Worm (Caenorhabditis elegans): ENCODE results near the gene irk-1.

Gene irk-1

ce11 chrX:6740282-6740982, 37.5 kb downstream of the irk-1 start (continued):
- TF ChIP-seq dmd-9 (GFP tag; IDR thresholded peaks at IDR 0.05) (no peak), unc-62 (GFP tag; optimal IDR thresholded peaks at IDR 0.05 in 1 of 2) (peak in 1 of 2 experiments; percentile 70), unc-62 (tag; optimal IDR thresholded peaks at IDR 0.05) (no peak), daf-12 (tag; optimal IDR thresholded peaks at IDR 0.05) (no peak), snpc-4 (tag; optimal IDR thresholded peaks at IDR 0.05) (no peak), tra-1 (GFP tag; IDR thresholded peaks at IDR 0.05) (no peak), mdl-1 (tag; optimal IDR thresholded peaks at IDR 0.05) (peak in 1 of 2 experiments; percentile 87), spr-1 (tag; optimal IDR thresholded peaks at IDR 0.05) (no peak), ztf-7 (tag; optimal IDR thresholded peaks at IDR 0.05) (no peak), daf-8 (GFP tag; IDR thresholded peaks at IDR 0.05) (no peak), F49E8.2 (tag; optimal IDR thresholded peaks at IDR 0.05; ENCODE audit: borderline replicate concordance) (no peak), hlh-30 (tag; optimal IDR thresholded peaks at IDR 0.05; ENCODE audit: insufficient read depth) (peak; percentile 60), mes-2 (tag; optimal IDR thresholded peaks at IDR 0.05; ENCODE audit: poor library complexity, severe bottlenecking) (peak; percentile 1), D1046.2 (GFP tag; IDR thresholded peaks at IDR 0.05) (no peak), ctbp-1 (GFP tag; IDR thresholded peaks at IDR 0.05) (0 out of 2 replicates have a peak, but pooled peaks have one; percentile 21), ztf-11 (tag; optimal IDR thresholded peaks at IDR 0.05) (no peak), attf-4 (tag; optimal IDR thresholded peaks at IDR 0.05) (no peak), hif-1 (tag; optimal IDR thresholded peaks at IDR 0.05) (peak in 1 of 2 experiments; percentile 78), cey-2 (tag; optimal IDR thresholded peaks at IDR 0.05; ENCODE audit: borderline replicate concordance, insufficient read depth) (no peak), daf-16 (GFP tag; optimal IDR thresholded peaks at IDR 0.05) (peak in 1 of 2 experiments; percentile 60), daf-16 (tag; optimal IDR thresholded peaks at IDR 0.05) (no peak), mdt-29 (GFP tag; IDR thresholded peaks at IDR 0.05) (no peak), lin-39 (tag; optimal IDR thresholded peaks at IDR 0.05) (no peak), egl-27 (tag; optimal IDR thresholded peaks at IDR 0.05) (no peak), nhr-237 (tag; optimal IDR thresholded peaks at IDR 0.05) (no peak), dmd-8 (GFP tag; IDR thresholded peaks at IDR 0.05) (0 out of 2 replicates have a peak, but pooled peaks have one; percentile 10)

- TF ChIP-seq pqm-1 (tag; optimal IDR thresholded peaks at IDR 0.05) (peak; percentile 4), aha-1 (tag) (peak; percentile 95), Y48G9A.11 (GFP tag; IDR thresholded peaks at IDR 0.05) (no peak), T20F7.1 (GFP tag; optimal IDR thresholded peaks at IDR 0.05) (peak; percentile 30), zip-2 (tag; optimal IDR thresholded peaks at IDR 0.05) (peak; percentile 42), jun-1 (tag; optimal IDR thresholded peaks at IDR 0.05) (no peak), lsy-2 (tag; optimal IDR thresholded peaks at IDR 0.05) (peak in 1 of 2 experiments; percentile 42), D1046.2 (GFP tag; IDR thresholded peaks at IDR 0.05) (no peak), dve-1 (tag; optimal IDR thresholded peaks at IDR 0.05; ENCODE audit: insufficient read depth) (peak; percentile 61), nhr-48 (tag; optimal IDR thresholded peaks at IDR 0.05) (peak; percentile 83), hlh-30 (tag; optimal IDR thresholded peaks at IDR 0.05; ENCODE audit: insufficient read depth) (peak; percentile 92), tag-97 (GFP tag; IDR thresholded peaks at IDR 0.05) (no peak), unc-62 (GFP tag; optimal IDR thresholded peaks at IDR 0.05 in 1 of 2) (peak in 1 of 2 experiments; percentile 94), unc-62 (tag; optimal IDR thresholded peaks at IDR 0.05) (no peak), R02D3.7 (tag; optimal IDR thresholded peaks at IDR 0.05) (no peak), attf-4 (tag; optimal IDR thresholded peaks at IDR 0.05) (no peak), nhr-41 (GFP tag; IDR thresholded peaks at IDR 0.05) (no peak), daf-16 (GFP tag; optimal IDR thresholded peaks at IDR 0.05) (no peak), daf-16 (tag; optimal IDR thresholded peaks at IDR 0.05) (peak; percentile 56), dmd-6 (GFP tag; IDR thresholded peaks at IDR 0.05) (peak; percentile 63), nhr-111 (GFP tag; optimal IDR thresholded peaks at IDR 0.05) (no peak), nhr-28 (tag; optimal IDR thresholded peaks at IDR 0.05) (no peak), mdl-1 (tag; optimal IDR thresholded peaks at IDR 0.05) (peak; percentile 96 to 97), hlh-11 (tag; optimal IDR thresholded peaks at IDR 0.05) (peak; percentile 71), nhr-25 (tag; optimal IDR thresholded peaks at IDR 0.05; ENCODE audit: borderline replicate concordance, insufficient read depth) (no peak), ctbp-1 (GFP tag; IDR thresholded peaks at IDR 0.05) (0 out of 2 replicates have a peak, but pooled peaks have one; percentile 49), unc-130 (GFP tag; optimal IDR thresholded peaks at IDR 0.05) (no peak), nhr-11 (tag; optimal IDR thresholded peaks at IDR 0.05) (peak; percentile 34)
Observed at ce11 chrX:6739034-6740008, 38.6 kb downstream of the irk-1 start.

Data from whole organism, L4 larva.